Worm (Caenorhabditis elegans): ENCODE measurements around the gene idpp-14.

idpp-14 gene

DNA sequence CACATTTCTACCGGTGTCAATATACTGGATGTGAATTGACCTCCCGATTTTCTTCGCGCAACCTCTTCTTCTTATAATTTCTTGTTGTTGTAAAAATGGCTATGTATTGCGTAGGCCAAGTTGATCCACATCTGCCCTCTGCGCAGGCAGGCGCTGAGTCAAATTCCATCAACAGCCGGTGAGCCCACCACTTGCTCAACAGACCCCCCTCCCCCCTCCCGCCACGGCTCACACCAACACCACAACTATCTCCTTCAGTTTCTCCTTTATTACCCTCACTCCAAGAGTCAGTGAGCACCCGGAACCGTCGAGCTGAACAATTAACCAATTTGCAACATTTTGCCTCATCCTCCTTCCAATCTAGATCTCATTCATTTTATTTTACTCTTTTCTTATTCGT is 37.8 kb upstream of the idpp-14 start:
- TF ChIP-seq gmeb-1 (tag; optimal IDR thresholded peaks at IDR 0.05) = no peak
- no peak for TF ChIP-seq aly-2 (tag; optimal IDR thresholded peaks at IDR 0.05)
- TF ChIP-seq fos-1 (tag; optimal IDR thresholded peaks at IDR 0.05) = no peak
- no peak for TF ChIP-seq nhr-129 (tag; optimal IDR thresholded peaks at IDR 0.05)
- TF ChIP-seq mdl-1 (tag; optimal IDR thresholded peaks at IDR 0.05) = no peak
- TF ChIP-seq ama-1 (optimal IDR thresholded peaks at IDR 0.05) = no peak
- TF ChIP-seq ceh-16 (tag; optimal IDR thresholded peaks at IDR 0.05) = no peak
- TF ChIP-seq dmd-4 (tag; optimal IDR thresholded peaks at IDR 0.05) = no peak
- no peak for TF ChIP-seq lsy-2 (tag; optimal IDR thresholded peaks at IDR 0.05)
- TF ChIP-seq nhr-25 (tag; optimal IDR thresholded peaks at IDR 0.05) = no peak
- TF ChIP-seq lin-11 (tag; optimal IDR thresholded peaks at IDR 0.05) = no peak
- no peak for TF ChIP-seq nhr-237 (tag; optimal IDR thresholded peaks at IDR 0.05)
- no peak for TF ChIP-seq sem-4 (tag; optimal IDR thresholded peaks at IDR 0.05)
- no peak for TF ChIP-seq elt-1 (tag; optimal IDR thresholded peaks at IDR 0.05)
- TF ChIP-seq sma-3 (GFP tag; optimal IDR thresholded peaks at IDR 0.05) = no peak
- TF ChIP-seq elt-3 (tag; optimal IDR thresholded peaks at IDR 0.05) = no peak
- no peak for TF ChIP-seq ZK546.5 (tag; optimal IDR thresholded peaks at IDR 0.05)

ce11 chrX:16046379-16046778 is 35.8 kb upstream of the idpp-14 start:
- TF ChIP-seq ztf-11 (tag; optimal IDR thresholded peaks at IDR 0.05) = no peak
- peak; percentile 42 for TF ChIP-seq unc-55 (GFP tag; optimal IDR thresholded peaks at IDR 0.05)

DNA sequence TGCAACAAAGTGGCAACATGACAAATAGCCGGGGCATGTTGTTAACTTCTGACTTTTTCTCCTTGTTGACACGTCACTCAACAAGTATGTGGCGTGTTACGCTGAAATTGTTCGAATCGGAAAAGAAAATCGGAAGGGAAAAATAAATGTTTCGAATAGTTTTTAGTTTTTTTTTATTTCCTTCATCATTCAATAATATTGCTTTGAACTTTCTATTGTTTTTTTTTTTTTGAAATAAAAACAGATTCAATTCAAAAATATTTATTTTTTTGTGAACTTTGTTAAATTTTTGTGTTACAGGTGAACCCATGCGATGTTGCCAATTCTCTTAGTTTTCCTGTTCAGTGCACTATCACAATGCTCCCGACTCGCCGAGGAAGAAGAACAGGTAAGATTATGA is 32.6 kb upstream of the idpp-14 start, which contains the start of gene cpd-2:
Gene cpd-2, plus strand, starts transcription at position 301 of the 400 bp plus-strand sequence.
- TF ChIP-seq mdl-1 (tag; optimal IDR thresholded peaks at IDR 0.05) = no peak
- TF ChIP-seq skn-1 (tag; optimal IDR thresholded peaks at IDR 0.05) = no peak
- no peak for TF ChIP-seq nhr-237 (tag; optimal IDR thresholded peaks at IDR 0.05)
- TF ChIP-seq sma-3 (GFP tag; optimal IDR thresholded peaks at IDR 0.05) = no peak
- TF ChIP-seq unc-55 (GFP tag; optimal IDR thresholded peaks at IDR 0.05) = no peak
- TF ChIP-seq nhr-21 (tag; optimal IDR thresholded peaks at IDR 0.05) = no peak
- no peak for TF ChIP-seq ceh-82 (tag; optimal IDR thresholded peaks at IDR 0.05)
- no peak for TF ChIP-seq mbf-1 (tag; optimal IDR thresholded peaks at IDR 0.05)
- TF ChIP-seq nhr-12 (tag; optimal IDR thresholded peaks at IDR 0.05) = no peak
- no peak for TF ChIP-seq ztf-11 (tag; optimal IDR thresholded peaks at IDR 0.05)
- TF ChIP-seq ztf-1 (GFP tag; conservative IDR thresholded peaks at IDR 0.05) = no peak
- no peak for TF ChIP-seq sem-4 (tag; optimal IDR thresholded peaks at IDR 0.05)
- TF ChIP-seq ZK546.5 (tag; optimal IDR thresholded peaks at IDR 0.05) = no peak
- no peak for TF ChIP-seq nhr-25 (tag; optimal IDR thresholded peaks at IDR 0.05)
- TF ChIP-seq unc-62 (GFP tag; optimal IDR thresholded peaks at IDR 0.05) = no peak
- no peak for TF ChIP-seq nhr-23 (tag; optimal IDR thresholded peaks at IDR 0.05)

- TF ChIP-seq ZK546.5 (tag; optimal IDR thresholded peaks at IDR 0.05) (no peak), sma-3 (GFP tag; optimal IDR thresholded peaks at IDR 0.05) (no peak), sem-4 (tag; optimal IDR thresholded peaks at IDR 0.05) (no peak), ceh-82 (tag; optimal IDR thresholded peaks at IDR 0.05) (no peak), mdl-1 (tag; optimal IDR thresholded peaks at IDR 0.05) (no peak), nhr-25 (tag; optimal IDR thresholded peaks at IDR 0.05) (no peak), Y55F3AM.14 (GFP tag; optimal IDR thresholded peaks at IDR 0.05) (no peak), nhr-12 (tag; optimal IDR thresholded peaks at IDR 0.05) (no peak), sma-9 (GFP tag; optimal IDR thresholded peaks at IDR 0.05) (no peak), sma-9 (tag; optimal IDR thresholded peaks at IDR 0.05) (no peak), egl-27 (tag; optimal IDR thresholded peaks at IDR 0.05) (no peak), skn-1 (tag; optimal IDR thresholded peaks at IDR 0.05) (no peak)
These were observed 26.9 kb upstream of the idpp-14 start, which contains the start of gene T27A8.7 for ce11 chrX:16055245-16055644. Gene T27A8.7, plus strand, starts transcription at chrX:16055545.

DNA sequence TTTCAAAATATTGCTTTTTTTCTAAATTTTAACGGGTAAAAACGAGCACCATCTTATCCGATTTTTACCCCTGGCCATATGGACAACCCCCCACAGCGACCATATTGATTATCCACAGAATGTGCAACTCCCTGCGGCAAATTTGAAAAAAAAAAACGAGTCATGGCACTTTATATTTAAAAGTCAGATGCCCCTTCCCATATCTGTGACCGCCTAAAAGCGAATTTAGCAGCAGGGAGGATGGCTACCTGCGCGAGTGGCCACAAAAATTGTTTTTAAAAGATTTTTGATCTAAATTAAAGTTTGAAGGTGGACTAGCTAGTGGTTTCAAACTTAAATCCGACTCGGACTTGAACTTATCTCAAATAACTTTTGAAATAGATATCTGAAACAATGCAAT is 25.7 kb upstream of the idpp-14 start:
- TF ChIP-seq mbf-1 (tag; optimal IDR thresholded peaks at IDR 0.05) = peak; percentile 74
- no peak for TF ChIP-seq elt-3 (tag; optimal IDR thresholded peaks at IDR 0.05)
- peak; percentile 84 for TF ChIP-seq blmp-1 (tag; optimal IDR thresholded peaks at IDR 0.05; ENCODE audit: insufficient read depth)
- peak; percentile 96 for TF ChIP-seq nhr-6 (tag; optimal IDR thresholded peaks at IDR 0.05)
- TF ChIP-seq fos-1 (tag; optimal IDR thresholded peaks at IDR 0.05) = peak; percentile 97
- TF ChIP-seq aly-2 (tag; optimal IDR thresholded peaks at IDR 0.05) = peak; percentile 56
- peak; percentile 93 for TF ChIP-seq snpc-4 (tag; optimal IDR thresholded peaks at IDR 0.05)
- no peak for TF ChIP-seq alr-1 (tag; optimal IDR thresholded peaks at IDR 0.05)
- TF ChIP-seq unc-55 (GFP tag; optimal IDR thresholded peaks at IDR 0.05) = peak; percentile 98
- TF ChIP-seq ztf-1 (GFP tag; conservative IDR thresholded peaks at IDR 0.05) = 0 out of 2 replicates have a peak, but pooled peaks have one; percentile 67
- TF ChIP-seq nhr-21 (tag; optimal IDR thresholded peaks at IDR 0.05) = peak; percentile 99
- peak; percentile 87 to 96 for TF ChIP-seq mdl-1 (tag; optimal IDR thresholded peaks at IDR 0.05)
- peak; percentile 98 for TF ChIP-seq lin-13 (GFP tag; optimal IDR thresholded peaks at IDR 0.05)
- peak; percentile 98 for TF ChIP-seq F13H6.1 (tag; optimal IDR thresholded peaks at IDR 0.05)
- TF ChIP-seq sma-9 (GFP tag; optimal IDR thresholded peaks at IDR 0.05) = peak; percentile 98
- peak; percentile 45 for TF ChIP-seq sma-9 (tag; optimal IDR thresholded peaks at IDR 0.05)
- peak; percentile 99 for TF ChIP-seq crh-2 (tag; optimal IDR thresholded peaks at IDR 0.05)
- TF ChIP-seq unc-62 (GFP tag; optimal IDR thresholded peaks at IDR 0.05) = peak; percentile 75
- TF ChIP-seq sma-3 (GFP tag; optimal IDR thresholded peaks at IDR 0.05) = peak; percentile 96
- TF ChIP-seq nhr-10 (tag; optimal IDR thresholded peaks at IDR 0.05) = peak; percentile 98
- TF ChIP-seq Y55F3AM.14 (GFP tag; optimal IDR thresholded peaks at IDR 0.05) = peak; percentile 84
- peak; percentile 97 for TF ChIP-seq lin-11 (tag; optimal IDR thresholded peaks at IDR 0.05)
- TF ChIP-seq peb-1 (tag; optimal IDR thresholded peaks at IDR 0.05) = no peak
- TF ChIP-seq mab-5 (tag; optimal IDR thresholded peaks at IDR 0.05) = peak; percentile 96
- peak; percentile 47 for TF ChIP-seq ama-1 (optimal IDR thresholded peaks at IDR 0.05)
- TF ChIP-seq ceh-82 (tag; optimal IDR thresholded peaks at IDR 0.05) = peak; percentile 95
- peak; percentile 90 for TF ChIP-seq skn-1 (tag; optimal IDR thresholded peaks at IDR 0.05)
- peak; percentile 91 for TF ChIP-seq lin-39 (tag; optimal IDR thresholded peaks at IDR 0.05)
